Worm (Caenorhabditis elegans) whole organism, early embryonic: ENCODE results near the gene F54D8.6.

Source experiments
- B0310.2 ChIP-seq: sonication (generic microtip); optimal IDR thresholded peaks from 2 replicates; lab custom pipeline; 2016; ENCODE audit warnings: mild to moderate bottlenecking, missing genetic modification characterization, missing compliant biosample characterization
- F13C5.2 ChIP-seq: sonication (generic microtip); optimal IDR thresholded peaks from 2 replicates; lab custom pipeline; 2017; ENCODE audit warnings: mild to moderate bottlenecking, missing genetic modification characterization, inconsistent platforms, missing compliant biosample characterization
- aly-1 ChIP-seq: sonication (generic microtip); optimal IDR thresholded peaks from 2 replicates; lab custom pipeline; 2016; ENCODE audit warnings: missing genetic modification characterization, missing compliant biosample characterization
- ama-1 ChIP-seq: fragments of 150-350 bp; optimal IDR thresholded peaks from 2 replicates; lab custom pipeline; 2014
- ceh-13 ChIP-seq: fragments of 200-800 bp; sonication (Bioruptor generic); optimal IDR thresholded peaks from 2 replicates; lab custom pipeline; 2018; ENCODE audit warnings: mild to moderate bottlenecking, missing genetic modification characterization, missing compliant biosample characterization
- ceh-36 ChIP-seq: sonication (generic microtip); optimal IDR thresholded peaks from 2 replicates; lab custom pipeline; 2016; ENCODE audit warnings: missing genetic modification characterization, inconsistent platforms, missing compliant biosample characterization
- ets-7 ChIP-seq: sonication (generic microtip); optimal IDR thresholded peaks from 2 replicates; lab custom pipeline; 2016; ENCODE audit warnings: missing genotype, missing genetic modification characterization, missing compliant biosample characterization
- flt-1 ChIP-seq: fragments of 200-800 bp; sonication (Bioruptor generic); IDR thresholded peaks from 2 replicates; pipeline ENCODE4 v1.3.6; 2022; ENCODE audit warnings: missing genetic modification characterization, missing compliant biosample characterization
- hmbx-1 ChIP-seq: sonication (generic microtip); optimal IDR thresholded peaks from 2 replicates; lab custom pipeline; 2016; ENCODE audit warnings: mild to moderate bottlenecking, missing genetic modification characterization, missing compliant biosample characterization
- hmg-4 ChIP-seq: fragments of 200-800 bp; sonication (Bioruptor generic); optimal IDR thresholded peaks from 2 replicates; lab custom pipeline; 2018; ENCODE audit warnings: mild to moderate bottlenecking, missing genetic modification characterization, missing compliant biosample characterization
- hnd-1 ChIP-seq: sonication (generic microtip); optimal IDR thresholded peaks from 2 replicates; lab custom pipeline; 2016; ENCODE audit warnings: missing genetic modification characterization, missing compliant biosample characterization
- pes-1 ChIP-seq: fragments of 200-800 bp; sonication (Bioruptor generic); IDR thresholded peaks from 2 replicates; pipeline ENCODE4 v1.3.6; 2022; ENCODE audit warnings: missing genetic modification reagents, missing genetic modification characterization, missing compliant biosample characterization
- scrt-1 ChIP-seq: fragments of 200-800 bp; sonication (Bioruptor generic); IDR thresholded peaks from 2 replicates; pipeline ENCODE4 v1.3.6; 2022; ENCODE audit warnings: missing genetic modification characterization, missing compliant biosample characterization
- sea-1 ChIP-seq: fragments of 200-800 bp; sonication (Bioruptor generic); conservative IDR thresholded peaks from 2 replicates; pipeline ENCODE4 v1.3.6; 2022; ENCODE audit warnings: missing genetic modification characterization, missing compliant biosample characterization
- tbx-11 ChIP-seq: fragments of 200-800 bp; sonication (Bioruptor generic); IDR thresholded peaks from 2 replicates; pipeline ENCODE4 v1.3.6; 2022; ENCODE audit warnings: missing genetic modification characterization, missing compliant biosample characterization
- tbx-37 ChIP-seq: fragments of 200-800 bp; sonication (Bioruptor generic); conservative IDR thresholded peaks from 2 replicates; pipeline ENCODE4 v1.3.6; 2022; ENCODE audit warnings: missing genetic modification reagents, missing genetic modification characterization, missing compliant biosample characterization
- tra-4 ChIP-seq: sonication (generic microtip); optimal IDR thresholded peaks from 2 replicates; lab custom pipeline; 2017; ENCODE audit warnings: missing genetic modification characterization, missing compliant biosample characterization

The F54D8.6 gene

ce11 chrIII:5153137-5153536 lies 50.4 kb downstream of the F54D8.6 start, which contains the start of the genes rbm-42 and grwd-1:
Gene rbm-42, minus strand, starts transcription at chrIII:5153229.
Gene grwd-1, plus strand, starts transcription at chrIII:5153464.
- peak; percentile 16 for TF ChIP-seq F13C5.2
- no peak for TF ChIP-seq sea-1 (GFP tag; lab: Robert Waterston, UW)
- no peak for TF ChIP-seq ceh-36

DNA sequence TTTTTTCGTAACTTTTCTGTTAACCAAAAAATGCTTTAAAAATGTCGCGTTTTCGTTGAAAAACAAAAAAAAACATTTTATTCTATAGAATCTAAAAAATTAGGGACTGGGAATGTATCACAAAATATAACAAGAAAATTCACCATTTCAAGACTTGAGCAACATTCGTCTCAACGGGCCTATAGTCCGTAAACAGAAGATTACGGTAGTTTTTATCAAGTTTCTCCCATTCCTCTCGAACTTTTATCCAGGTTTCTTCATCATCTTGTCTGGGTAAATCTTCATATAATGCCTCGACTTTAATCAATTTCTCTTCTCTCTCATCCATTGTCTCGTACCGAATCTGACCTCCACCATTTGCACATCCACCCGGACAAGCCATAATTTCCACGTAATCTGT lies 52.6 kb downstream of the F54D8.6 start:
- TF ChIP-seq hmg-4 (GFP tag; lab: Kevin White, UChicago) (no peak), tbx-11 (GFP tag; lab: Robert Waterston, UW) (no peak), F13C5.2 (no peak), ama-1 (no peak), ceh-13 (no peak), hmbx-1 (tag; lab: Kevin White, UChicago) (no peak), ceh-36 (no peak), sea-1 (GFP tag; lab: Robert Waterston, UW) (no peak), B0310.2 (no peak), tbx-37 (GFP tag; lab: Robert Waterston, UW) (no peak), tra-4 (tag; lab: Kevin White, UChicago) (no peak), ets-7 (tag; lab: Kevin White, UChicago) (no peak), flt-1 (GFP tag; lab: Robert Waterston, UW) (no peak), aly-1 (tag; lab: Kevin White, UChicago) (no peak), hnd-1 (tag; lab: Kevin White, UChicago) (no peak), pes-1 (GFP tag; lab: Robert Waterston, UW) (no peak), scrt-1 (GFP tag; lab: Robert Waterston, UW) (no peak)
